Fruit fly (Drosophila melanogaster): ENCODE data around the gene CG14143.
A peak's percentile ranks its signal among the peaks of the same experiment; 100 is the strongest.

CG14143 gene

dm6 chr3L:11148478-11149251 lies 13.9 kb downstream of the CG14143 start (continued):
- TF ChIP-seq ci (GFP tag; IDR thresholded peaks at IDR 0.05) (peak; percentile 78), chif (GFP tag; optimal IDR thresholded peaks at IDR 0.05) (peak in 1 of 2 experiments; percentile 2), zfh1 (GFP tag; IDR thresholded peaks at IDR 0.05) (peak; percentile 53; the same call in 1 of the 3 replicates), lab (GFP tag; optimal IDR thresholded peaks at IDR 0.05) (peak; percentile 55), NFAT (GFP tag; IDR thresholded peaks at IDR 0.05) (no peak), h (optimal IDR thresholded peaks at IDR 0.05) (no peak), seq (GFP tag; IDR thresholded peaks at IDR 0.05) (0 out of 2 replicates have a peak, but pooled peaks have one; percentile 9), CG6791 (GFP tag; IDR thresholded peaks at IDR 0.05; ENCODE audit: partially characterized antibody) (no peak), Rfx (GFP tag; IDR thresholded peaks at IDR 0.05) (no peak), CG15514 (GFP tag; optimal IDR thresholded peaks at IDR 0.05) (no peak), repo (GFP tag; optimal IDR thresholded peaks at IDR 0.05) (no peak), ato (GFP tag; IDR thresholded peaks at IDR 0.05; ENCODE audit: partially characterized antibody) (no peak), CG18011 (GFP tag; optimal IDR thresholded peaks at IDR 0.05) (no peak), CG9727 (GFP tag; optimal IDR thresholded peaks at IDR 0.05) (no peak), CG3847 (GFP tag; IDR thresholded peaks at IDR 0.05) (0 out of 2 replicates have a peak, but pooled peaks have one; percentile 14), run (tag; optimal IDR thresholded peaks at IDR 0.05) (no peak), CG12104 (GFP tag; optimal IDR thresholded peaks at IDR 0.05) (no peak), CG10274 (GFP tag; optimal IDR thresholded peaks at IDR 0.05) (no peak), CG8290 (GFP tag; optimal IDR thresholded peaks at IDR 0.05) (no peak), CG8290 (tag; optimal IDR thresholded peaks at IDR 0.05) (no peak), gem (tag; optimal IDR thresholded peaks at IDR 0.05) (peak; percentile 71), Dll (GFP tag; IDR thresholded peaks at IDR 0.05; ENCODE audit: partially characterized antibody) (no peak), CG2120 (GFP tag; optimal IDR thresholded peaks at IDR 0.05) (no peak), Abd-B (GFP tag; optimal IDR thresholded peaks at IDR 0.05) (peak; percentile 6), ab (GFP tag; optimal IDR thresholded peaks at IDR 0.05) (no peak), Gug (GFP tag; IDR thresholded peaks at IDR 0.05) (no peak), Mes4 (GFP tag; optimal IDR thresholded peaks at IDR 0.05) (no peak), CG7271 (tag; optimal IDR thresholded peaks at IDR 0.05) (no peak), CG12769 (tag; optimal IDR thresholded peaks at IDR 0.05) (peak; percentile 48), HLH3B (GFP tag; IDR thresholded peaks at IDR 0.05) (0 out of 2 replicates have a peak, but pooled peaks have one; percentile 34), Dref (GFP tag; IDR thresholded peaks at IDR 0.05) (no peak), D (optimal IDR thresholded peaks at IDR 0.05) (no peak), D (GFP tag; optimal IDR thresholded peaks at IDR 0.05) (peak; percentile 48), E2f2 (GFP tag; IDR thresholded peaks at IDR 0.05) (no peak), Camta (GFP tag; optimal IDR thresholded peaks at IDR 0.05) (no peak), fu2 (GFP tag; optimal IDR thresholded peaks at IDR 0.05) (no peak), CG7963 (GFP tag; IDR thresholded peaks at IDR 0.05; ENCODE audit: partially characterized antibody) (no peak), CG34224 (GFP tag; IDR thresholded peaks at IDR 0.05; ENCODE audit: partially characterized antibody) (no peak), CG1233 (GFP tag; optimal IDR thresholded peaks at IDR 0.05) (no peak), CG43689 (GFP tag; IDR thresholded peaks at IDR 0.05) (no peak), al (GFP tag; IDR thresholded peaks at IDR 0.05) (peak; percentile 33; the same call in 1 of the 2 replicates), CG7786 (GFP tag; optimal IDR thresholded peaks at IDR 0.05) (no peak), CG1832 (GFP tag; optimal IDR thresholded peaks at IDR 0.05) (no peak), ranshi (GFP tag; IDR thresholded peaks at IDR 0.05) (0 out of 2 replicates have a peak, but pooled peaks have one; percentile 35), bcd (GFP tag; optimal IDR thresholded peaks at IDR 0.05) (peak; percentile 46), dan (GFP tag; IDR thresholded peaks at IDR 0.05) (no peak), ara (GFP tag; IDR thresholded peaks at IDR 0.05) (peak; percentile 56; the same call in 1 of the 2 replicates), CG4328 (GFP tag; optimal IDR thresholded peaks at IDR 0.05) (no peak), ssp (GFP tag; IDR thresholded peaks at IDR 0.05) (no peak), unpg (GFP tag; optimal IDR thresholded peaks at IDR 0.05) (peak; percentile 54)

Measured in whole organism, embryonic.